Fruit fly (Drosophila melanogaster) whole organism, embryonic: ENCODE results near the gene MESK4.
A peak's percentile ranks its signal among the peaks of the same experiment; 100 is the strongest.

ENCODE experiments used
- Abd-B ChIP-seq: fragments of 200-800 bp; sonication (Bioruptor generic); optimal IDR thresholded peaks from 2 replicates; lab custom pipeline; 2018; ENCODE audit warnings: missing biosample characterization, mild to moderate bottlenecking, missing genetic modification characterization, moderate library complexity
- B-H2 ChIP-seq: fragments of 200-800 bp; sonication (Bioruptor generic); optimal IDR thresholded peaks from 2 replicates; lab custom pipeline; 2018; ENCODE audit warnings: missing biosample characterization, mild to moderate bottlenecking, missing genetic modification characterization
- Blimp-1 ChIP-seq: fragments of 200-800 bp; sonication (Bioruptor generic); optimal IDR thresholded peaks from 3 replicates; lab custom pipeline; 2018; ENCODE audit warnings: missing biosample characterization, missing genetic modification characterization, mild to moderate bottlenecking, moderate library complexity, missing genetic modification reagents
- BtbVII ChIP-seq: fragments of 200-800 bp; sonication (Bioruptor generic); optimal IDR thresholded peaks from 3 replicates; lab custom pipeline; 2017; ENCODE audit warnings: missing biosample characterization, mild to moderate bottlenecking, missing genetic modification characterization
- CG1233 ChIP-seq: fragments of 200-800 bp; sonication (Bioruptor generic); optimal IDR thresholded peaks from 4 replicates; lab custom pipeline; 2018; ENCODE audit warnings: missing biosample characterization, mild to moderate bottlenecking, missing genetic modification characterization
- CG15479 ChIP-seq: fragments of 200-800 bp; sonication (Bioruptor generic); optimal IDR thresholded peaks from 3 replicates; lab custom pipeline; 2019; ENCODE audit warnings: missing biosample characterization, mild to moderate bottlenecking, missing genetic modification characterization, moderate library complexity
- CG34376 ChIP-seq: fragments of 200-800 bp; sonication (Bioruptor generic); optimal IDR thresholded peaks from 2 replicates; lab custom pipeline; 2018; ENCODE audit warnings: missing biosample characterization, mild to moderate bottlenecking, missing genetic modification characterization
- CG3847 ChIP-seq: fragments of 200-800 bp; sonication (Bioruptor generic); IDR thresholded peaks from 2 replicates; pipeline ENCODE4 v1.3.6; 2022; ENCODE audit warnings: missing biosample characterization, missing genetic modification characterization
- CG42726 ChIP-seq: fragments of 200-800 bp; sonication (Bioruptor generic); IDR thresholded peaks from 2 replicates; pipeline ENCODE4 v1.3.6; 2022; ENCODE audit warnings: missing biosample characterization, missing genetic modification characterization; ENCODE audit not compliant: partially characterized antibody
- CG6813 ChIP-seq: fragments of 200-800 bp; sonication (Bioruptor generic); optimal IDR thresholded peaks from 2 replicates; lab custom pipeline; 2017; ENCODE audit warnings: missing biosample characterization, missing genetic modification characterization, mild to moderate bottlenecking, moderate library complexity, missing genetic modification reagents
- CTCF ChIP-seq: fragments of 200-800 bp; sonication (Bioruptor generic); optimal IDR thresholded peaks from 2 replicates; lab custom pipeline; 2017; ENCODE audit warnings: missing biosample characterization, mild to moderate bottlenecking, missing genetic modification characterization, moderate library complexity
- CkIIα-i1 ChIP-seq: fragments of 200-800 bp; sonication (Bioruptor generic); IDR thresholded peaks from 2 replicates; pipeline ENCODE4 v1.3.6; 2022; ENCODE audit warnings: missing biosample characterization, missing genetic modification characterization
- E2f1 ChIP-seq: fragments of 200-800 bp; sonication (Bioruptor generic); IDR thresholded peaks from 2 replicates; pipeline ENCODE4 v1.3.6; 2022; ENCODE audit warnings: missing biosample characterization, missing genetic modification characterization
- Elba2 ChIP-seq: fragments of 200-800 bp; sonication (Bioruptor generic); optimal IDR thresholded peaks from 3 replicates; lab custom pipeline; 2016; ENCODE audit warnings: missing biosample characterization, missing genetic modification characterization
- Ets65A ChIP-seq: fragments of 200-800 bp; sonication (Bioruptor generic); peaks from one replicate; lab custom pipeline; 2016; ENCODE audit warnings: missing biosample characterization, missing genetic modification characterization
- GATAe ChIP-seq: fragments of 200-800 bp; sonication (Bioruptor generic); conservative IDR thresholded peaks from 2 replicates; pipeline ENCODE4 v1.3.6; 2022; ENCODE audit warnings: missing biosample characterization, missing genetic modification characterization
- Med ChIP-seq: fragments of 200-800 bp; sonication (Bioruptor generic); peaks from one replicate; lab custom pipeline; 2016; ENCODE audit warnings: missing biosample characterization, missing genetic modification characterization, mild to moderate bottlenecking, inconsistent platforms, moderate library complexity
- Mes4 ChIP-seq: fragments of 200-800 bp; sonication (Bioruptor generic); optimal IDR thresholded peaks from 2 replicates; lab custom pipeline; 2016; ENCODE audit warnings: missing biosample characterization, missing genetic modification characterization
- Optix ChIP-seq: fragments of 200-800 bp; sonication (Bioruptor generic); IDR thresholded peaks from 3 replicates; pipeline ENCODE4 v1.3.6; 2022; ENCODE audit warnings: missing biosample characterization, missing genetic modification characterization
- Rfx ChIP-seq: fragments of 200-800 bp; sonication (Bioruptor generic); IDR thresholded peaks from 2 replicates; pipeline ENCODE4 v1.3.6; 2022; ENCODE audit warnings: missing biosample characterization, missing genetic modification characterization
- Vsx1 ChIP-seq: fragments of 200-800 bp; sonication (Bioruptor generic); optimal IDR thresholded peaks from 2 replicates; lab custom pipeline; 2017; ENCODE audit warnings: missing biosample characterization, mild to moderate bottlenecking, missing genetic modification characterization, missing genetic modification reagents
- ac ChIP-seq: fragments of 200-800 bp; sonication (Bioruptor generic); optimal IDR thresholded peaks from 3 replicates; lab custom pipeline; 2017; ENCODE audit warnings: missing biosample characterization, mild to moderate bottlenecking, missing genetic modification characterization
- bsh ChIP-seq, 2 experiments: fragments of 200-800 bp; sonication (Bioruptor generic); optimal IDR thresholded peaks; 2 replicates each; lab custom pipeline; 2017 to 2018; ENCODE audit warnings: mild to moderate bottlenecking in 2 of 2, missing biosample characterization in 2 of 2, missing genetic modification characterization in 2 of 2, moderate library complexity in 1 of 2
- caup ChIP-seq: fragments of 200-800 bp; sonication (Bioruptor generic); optimal IDR thresholded peaks from 3 replicates; lab custom pipeline; 2017; ENCODE audit warnings: missing biosample characterization, mild to moderate bottlenecking, missing genetic modification characterization, moderate library complexity; ENCODE audit not compliant: severe bottlenecking
- chm ChIP-seq: fragments of 200-800 bp; sonication (Bioruptor generic); IDR thresholded peaks from 2 replicates; pipeline ENCODE4 v1.3.6; 2022; ENCODE audit warnings: missing biosample characterization, missing genetic modification characterization
- ewg ChIP-seq: fragments of 200-800 bp; sonication (Bioruptor generic); optimal IDR thresholded peaks from 3 replicates; lab custom pipeline; 2017; ENCODE audit warnings: mild to moderate bottlenecking, missing biosample characterization, missing genetic modification reagents, missing genetic modification characterization
- grn ChIP-seq: fragments of 200-800 bp; sonication (Bioruptor generic); optimal IDR thresholded peaks from 3 replicates; lab custom pipeline; 2017; ENCODE audit warnings: missing biosample characterization, missing genetic modification characterization
- gro ChIP-seq: fragments of 200-800 bp; sonication (Bioruptor generic); optimal IDR thresholded peaks from 2 replicates; lab custom pipeline; 2016; ENCODE audit warnings: missing biosample characterization, missing genetic modification characterization
- jing ChIP-seq: fragments of 200-800 bp; sonication (Bioruptor generic); optimal IDR thresholded peaks from 2 replicates; lab custom pipeline; 2018; ENCODE audit warnings: missing biosample characterization, mild to moderate bottlenecking, missing genetic modification characterization
- lilli ChIP-seq: fragments of 200-800 bp; sonication (Bioruptor generic); optimal IDR thresholded peaks from 3 replicates; lab custom pipeline; 2016; ENCODE audit warnings: missing biosample characterization, missing genetic modification characterization
- mirr ChIP-seq: fragments of 200-800 bp; sonication (Bioruptor generic); optimal IDR thresholded peaks from 3 replicates; lab custom pipeline; 2018; ENCODE audit warnings: missing biosample characterization, mild to moderate bottlenecking, missing genetic modification characterization
- oc ChIP-seq: fragments of 200-800 bp; sonication (Bioruptor generic); optimal IDR thresholded peaks from 2 replicates; lab custom pipeline; 2018; ENCODE audit warnings: missing biosample characterization, mild to moderate bottlenecking, missing genetic modification characterization, moderate library complexity
- onecut ChIP-seq: fragments of 200-800 bp; sonication (Bioruptor generic); IDR thresholded peaks from 2 replicates; pipeline ENCODE4 v1.3.6; 2022; ENCODE audit warnings: missing biosample characterization, missing genetic modification characterization
- p53 ChIP-seq: fragments of 200-800 bp; sonication (Bioruptor generic); optimal IDR thresholded peaks from 2 replicates; lab custom pipeline; 2016; ENCODE audit warnings: missing biosample characterization, missing genetic modification characterization
- phol ChIP-seq: fragments of 200-800 bp; sonication (Bioruptor generic); optimal IDR thresholded peaks from 3 replicates; lab custom pipeline; 2018; ENCODE audit warnings: missing biosample characterization, mild to moderate bottlenecking, missing genetic modification characterization, moderate library complexity
- prd ChIP-seq, 3 experiments: fragments of >200 bp in 2 of 3; fragments of 200-800 bp in 1 of 3; sonication (Bioruptor generic) in 1 of 3; optimal IDR thresholded peaks in 2 of 3; IDR thresholded peaks in 1 of 3; 2 replicates in 2 of 3; 3 replicates in 1 of 3; pipeline versions ENCODE4 v1.3.6 to Lab custom; 2017 to 2022; ENCODE audit warnings: missing biosample characterization in 1 of 3, missing genetic modification characterization in 1 of 3
- sim ChIP-seq: fragments of 200-800 bp; sonication (Bioruptor generic); IDR thresholded peaks from 2 replicates; pipeline ENCODE4 v1.3.6; 2022; ENCODE audit warnings: missing biosample characterization, missing genetic modification characterization
- sug ChIP-seq: fragments of 200-800 bp; optimal IDR thresholded peaks from 2 replicates; lab custom pipeline; 2019; ENCODE audit warnings: missing biosample characterization, mild to moderate bottlenecking, missing genetic modification characterization, moderate library complexity
- tna ChIP-seq: fragments of 200-800 bp; sonication (Bioruptor generic); IDR thresholded peaks from 2 replicates; pipeline ENCODE4 v1.3.6; 2022; ENCODE audit warnings: missing biosample characterization, missing genetic modification characterization; ENCODE audit not compliant: partially characterized antibody
- twi ChIP-seq: fragments of 200-800 bp; optimal IDR thresholded peaks from 2 replicates; lab custom pipeline; 2019; ENCODE audit warnings: missing biosample characterization, mild to moderate bottlenecking, missing genetic modification characterization, moderate library complexity

Gene MESK4

DNA sequence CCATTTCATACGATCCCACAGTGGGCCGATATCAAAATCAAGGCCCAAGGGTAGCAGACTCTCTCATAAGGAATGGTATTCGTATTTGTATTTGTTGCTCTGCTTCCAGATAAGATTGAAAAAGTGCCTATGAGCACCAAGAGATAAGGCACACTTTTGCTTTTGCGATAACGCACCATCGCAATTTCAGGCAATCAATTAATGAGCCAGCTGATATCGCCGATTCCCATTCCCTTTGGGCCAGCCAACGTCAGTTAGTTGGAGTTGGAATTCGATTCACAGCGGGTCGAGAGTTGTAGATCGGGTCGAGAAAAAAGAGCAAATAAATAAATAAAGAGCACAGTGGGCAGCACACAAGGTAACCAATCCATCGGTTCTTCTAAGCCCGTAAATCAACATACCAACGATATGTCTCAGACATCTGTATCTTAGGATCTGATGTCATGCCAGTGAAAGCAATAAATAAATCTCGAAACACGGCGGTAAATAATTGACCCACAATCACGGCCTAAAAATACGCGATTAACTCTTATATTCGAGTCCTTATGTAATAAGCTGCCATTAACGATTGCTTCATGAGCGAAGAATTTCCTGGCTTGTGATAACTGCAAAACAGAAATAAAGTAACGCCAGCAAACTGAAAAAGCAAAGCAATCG is 19.5 kb downstream of the MESK4 start, which contains the start of gene CG8907 (continued):
- peak; percentile 82 for TF ChIP-seq grn (GFP tag; lab: Kevin White, UChicago)
- no peak for TF ChIP-seq Vsx1
- no peak for TF ChIP-seq caup (GFP tag; lab: Kevin White, UChicago)
- TF ChIP-seq CG34376 (GFP tag; lab: Kevin White, UChicago): peak; percentile 49
- peak; percentile 15; the same call in 1 of the 2 replicates for TF ChIP-seq Rfx (GFP tag; lab: Robert Waterston, UW)
- TF ChIP-seq BtbVII (GFP tag; lab: Kevin White, UChicago): peak; percentile 20
- peak; percentile 9 for TF ChIP-seq B-H2 (GFP tag; lab: Kevin White, UChicago)
- peak; percentile 6 for TF ChIP-seq gro
- TF ChIP-seq Med (GFP tag; lab: Kevin White, UChicago): peak; percentile 49
- TF ChIP-seq CG15479 (GFP tag; lab: Kevin White, UChicago): peak; percentile 92
- TF ChIP-seq sug: peak; percentile 68

dm6 chr3R:17008675-17009022 is 20.0 kb downstream of the MESK4 start:
- TF ChIP-seq Elba2 (GFP tag; lab: Kevin White, UChicago) (peak; percentile 65), mirr (GFP tag; lab: Kevin White, UChicago) (peak; percentile 93), grn (GFP tag; lab: Kevin White, UChicago) (peak; percentile 53), CG3847 (GFP tag; lab: Robert Waterston, UW) (no peak), GATAe (GFP tag; lab: Robert Waterston, UW) (0 out of 2 replicates have a peak, but pooled peaks have one; percentile 13)

DNA sequence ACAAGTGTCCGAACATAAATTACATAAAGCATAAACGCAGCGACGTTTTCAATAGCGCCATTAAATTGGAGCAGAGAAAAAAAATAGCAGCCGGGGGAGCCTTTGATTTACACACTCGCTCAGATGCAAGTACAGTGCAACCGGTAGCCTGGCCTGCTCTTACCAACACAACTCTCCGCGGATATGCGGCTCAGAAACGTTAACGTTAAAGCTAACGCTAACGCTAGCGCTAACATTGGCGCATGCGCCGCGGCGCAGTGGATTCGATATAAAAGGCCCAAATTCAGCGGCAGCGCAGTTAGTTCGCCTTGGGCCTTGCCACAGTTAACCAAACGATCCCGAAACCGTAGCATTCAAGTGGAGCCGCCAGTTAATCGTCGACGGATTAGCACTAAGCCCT is 25.7 kb downstream of the MESK4 start, which contains the start of gene Pxd:
Pxd (plus strand) TSS at position 301 of the 400 bp plus-strand sequence.
- TF ChIP-seq ewg (GFP tag; lab: Kevin White, UChicago): peak; percentile 8
- no peak for TF ChIP-seq ac (GFP tag; lab: Kevin White, UChicago)

DNA sequence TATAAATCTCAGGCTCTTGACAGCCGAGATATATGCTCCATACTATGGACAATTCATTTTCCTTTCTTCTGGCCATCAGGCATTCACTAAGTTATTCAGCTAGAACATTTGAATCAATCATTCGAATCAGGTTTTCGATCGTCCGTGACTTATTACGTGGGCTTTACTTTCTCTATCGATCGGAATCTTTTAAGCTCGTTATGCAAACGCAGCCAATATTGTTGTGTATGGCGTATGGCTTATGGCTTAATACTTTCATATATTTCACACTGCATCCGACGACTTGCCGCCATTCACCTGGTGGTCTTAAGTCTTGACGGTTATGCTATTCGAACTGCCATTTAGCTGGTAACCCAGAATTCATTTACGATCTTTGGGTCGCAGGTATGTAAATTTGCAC is 27.6 kb downstream of the MESK4 start:
- no peak for TF ChIP-seq jing
- no peak for TF ChIP-seq CG1233 (GFP tag; lab: Kevin White, UChicago)
- TF ChIP-seq Optix (GFP tag; lab: Robert Waterston, UW): no peak
- TF ChIP-seq Blimp-1 (GFP tag; lab: Kevin White, UChicago): peak; percentile 64
- peak; percentile 71 for TF ChIP-seq oc (tag; lab: Kevin White, UChicago)
- TF ChIP-seq onecut (GFP tag; lab: Robert Waterston, UW): peak; percentile 37
- no peak for TF ChIP-seq chm (GFP tag; lab: Robert Waterston, UW)
- TF ChIP-seq, all 482 proteins: peak for 3

DNA sequence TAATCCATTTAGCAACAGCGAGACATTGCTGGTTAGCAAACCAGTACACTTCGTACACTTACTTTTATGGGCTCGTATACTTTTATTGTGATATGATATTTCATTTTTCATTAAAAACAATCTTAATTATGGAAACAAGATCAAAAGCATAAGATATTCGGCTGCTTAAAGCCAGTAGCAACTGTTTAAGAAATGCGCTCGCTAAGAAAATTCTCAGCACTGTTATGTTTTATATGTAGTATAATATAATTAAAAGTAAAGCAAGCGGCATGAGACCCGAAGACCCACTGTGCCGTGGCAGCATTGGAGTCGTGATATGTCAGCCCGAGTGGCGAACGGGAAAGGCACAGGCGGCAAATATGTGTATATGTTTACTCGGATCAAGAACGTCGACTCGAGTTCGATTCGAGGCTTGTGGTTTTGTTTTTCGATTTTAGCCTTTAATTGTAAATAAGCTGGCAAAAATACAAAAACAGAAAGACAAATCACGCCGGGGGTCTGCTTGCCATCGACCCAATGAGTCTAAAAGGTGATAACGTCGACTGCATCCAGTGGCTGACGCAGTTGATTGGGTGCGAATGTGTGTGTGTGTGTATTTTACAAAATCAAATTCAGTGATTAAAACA is 30.4 kb downstream of the MESK4 start:
- TF ChIP-seq twi (no peak), Ets65A (peak; percentile 55)

- TF ChIP-seq Abd-B (no peak), p53 (GFP tag; lab: Kevin White, UChicago) (peak; percentile 13), CG42726 (GFP tag; lab: Robert Waterston, UW) (no peak), Mes4 (GFP tag; lab: Kevin White, UChicago) (peak; percentile 45), lilli (GFP tag; lab: Kevin White, UChicago) (no peak), tna (GFP tag; lab: Robert Waterston, UW) (no peak), CTCF (peak; percentile 56), CG6813 (GFP tag; lab: Kevin White, UChicago) (peak; percentile 85), E2f1 (GFP tag; lab: Robert Waterston, UW) (peak; percentile 21; the same call in 1 of the 2 replicates), BtbVII (GFP tag; lab: Kevin White, UChicago) (peak; percentile 76), CkIIα-i1 (no peak), bsh (GFP tag; optimal IDR thresholded peaks at IDR 0.05; lab: Kevin White, UChicago) (no peak), sim (peak; percentile 69), prd (optimal IDR thresholded peaks at IDR 0.05; lab: Kevin White, UChicago) (no peak), prd (GFP tag; IDR thresholded peaks at IDR 0.05; lab: Robert Waterston, UW) (no peak), phol (tag; lab: Kevin White, UChicago) (peak; percentile 77)
Measured at dm6 chr3R:17020956-17021355, 32.3 kb downstream of the MESK4 start, which contains the start of gene Adsl. Gene Adsl, minus strand, starts transcription at chr3R:17021120.
